Fruit fly (Drosophila melanogaster) whole organism, wandering third instar larva: Measurements from ENCODE around the gene CG31673.

Experiments used
- Abd-B ChIP-seq: fragments of >200 bp; optimal IDR thresholded peaks from 2 replicates; lab custom pipeline; 2017; ENCODE audit warnings: missing biosample characterization, missing genetic modification characterization
- CG32264 ChIP-seq: fragments of 200-800 bp; sonication (Bioruptor generic); optimal IDR thresholded peaks from 2 replicates; lab custom pipeline; 2016; ENCODE audit warnings: missing biosample characterization, missing genetic modification characterization
- CG9705 ChIP-seq: fragments of 200-800 bp; sonication (Bioruptor generic); optimal IDR thresholded peaks from 2 replicates; lab custom pipeline; 2018; ENCODE audit warnings: missing biosample characterization, mild to moderate bottlenecking, missing genetic modification characterization
- CrebA ChIP-seq: fragments of 200-800 bp; sonication (Bioruptor generic); optimal IDR thresholded peaks from 2 replicates; lab custom pipeline; 2016; ENCODE audit warnings: missing biosample characterization, mild to moderate bottlenecking, missing genetic modification characterization, borderline replicate concordance
- Dfd ChIP-seq: fragments of >200 bp; optimal IDR thresholded peaks from 2 replicates; lab custom pipeline; 2017; ENCODE audit warnings: missing biosample characterization, missing genetic modification characterization
- Dif ChIP-seq: fragments of 200-275, 200-300 bp; sonication (Bioruptor generic); optimal IDR thresholded peaks from 2 replicates; lab custom pipeline; 2018; ENCODE audit warnings: missing biosample characterization, missing genetic modification characterization; ENCODE audit not compliant: partially characterized antibody
- GATAd ChIP-seq: sonication (Bioruptor generic); optimal IDR thresholded peaks from 2 replicates; lab custom pipeline; 2016; ENCODE audit warnings: missing biosample characterization, missing genetic modification characterization
- HLH106 ChIP-seq: fragments of 200-800 bp; optimal IDR thresholded peaks from 3 replicates; lab custom pipeline; 2019; ENCODE audit warnings: missing biosample characterization, mild to moderate bottlenecking, missing genetic modification characterization, moderate library complexity
- Hnf4 ChIP-seq: fragments of 200-800 bp; sonication (Bioruptor generic); optimal IDR thresholded peaks from 2 replicates; lab custom pipeline; 2016; ENCODE audit warnings: missing biosample characterization, mild to moderate bottlenecking, missing genetic modification characterization
- Hr78 ChIP-seq: fragments of >200 bp; optimal IDR thresholded peaks from 2 replicates; lab custom pipeline; 2017; ENCODE audit warnings: missing biosample characterization, missing genetic modification characterization
- Hr83 ChIP-seq: fragments of 200-300 bp; sonication (Bioruptor generic); optimal IDR thresholded peaks from 2 replicates; lab custom pipeline; 2016; ENCODE audit warnings: missing biosample characterization, mild to moderate bottlenecking, missing genetic modification characterization, moderate library complexity; ENCODE audit not compliant: poor library complexity, severe bottlenecking
- Jra ChIP-seq: sonication (Bioruptor generic); optimal IDR thresholded peaks from 2 replicates; lab custom pipeline; 2016; ENCODE audit warnings: missing biosample characterization, missing genetic modification characterization
- Mio ChIP-seq: sonication (Bioruptor generic); optimal IDR thresholded peaks from 2 replicates; lab custom pipeline; 2016; ENCODE audit warnings: missing biosample characterization, missing genetic modification characterization
- Myc ChIP-seq: fragments of >200 bp; optimal IDR thresholded peaks from 2 replicates; lab custom pipeline; 2017
- N ChIP-seq: fragments of >200 bp; optimal IDR thresholded peaks from 2 replicates; lab custom pipeline; 2018; ENCODE audit warnings: missing biosample characterization, missing external identifiers, missing genetic modification characterization
- OdsH ChIP-seq: fragments of 200-800 bp; sonication (Bioruptor generic); optimal IDR thresholded peaks from 2 replicates; lab custom pipeline; 2016; ENCODE audit warnings: missing biosample characterization, mild to moderate bottlenecking, missing genetic modification characterization
- Rel ChIP-seq, 2 experiments: fragments of 200-800 bp; sonication (Bioruptor generic) in 1 of 2; optimal IDR thresholded peaks; 2 replicates in 1 of 2; 3 replicates in 1 of 2; lab custom pipeline; 2016 to 2019; ENCODE audit warnings: mild to moderate bottlenecking in 2 of 2, missing biosample characterization in 2 of 2, missing genetic modification characterization in 2 of 2, moderate library complexity in 1 of 2
- Sp1 ChIP-seq: fragments of 200-800 bp; sonication (Bioruptor generic); optimal IDR thresholded peaks from 3 replicates; lab custom pipeline; 2019; ENCODE audit warnings: missing biosample characterization, mild to moderate bottlenecking, missing genetic modification characterization, moderate library complexity
- Vsx2 ChIP-seq: fragments of 200-300, 225-300 bp; sonication (Bioruptor generic); optimal IDR thresholded peaks from 2 replicates; lab custom pipeline; 2018; ENCODE audit warnings: missing biosample characterization, missing genetic modification characterization; ENCODE audit not compliant: partially characterized antibody
- br ChIP-seq: fragments of 200-800 bp; sonication (Bioruptor generic); optimal IDR thresholded peaks from 2 replicates; lab custom pipeline; 2016; ENCODE audit warnings: missing biosample characterization, missing genetic modification characterization
- brk ChIP-seq: fragments of 200-800 bp; sonication (Bioruptor generic); optimal IDR thresholded peaks from 2 replicates; lab custom pipeline; 2016; ENCODE audit warnings: missing biosample characterization, mild to moderate bottlenecking, missing genetic modification characterization
- dl ChIP-seq, 2 experiments: fragments of 175-275, 200-275 bp in 1 of 2; fragments of 200-275 bp in 1 of 2; sonication (Bioruptor generic); optimal IDR thresholded peaks; lab custom pipeline; 2018; ENCODE audit warnings: mild to moderate bottlenecking in 2 of 2, missing biosample characterization in 2 of 2, missing genetic modification characterization in 2 of 2, moderate library complexity in 2 of 2; ENCODE audit not compliant: partially characterized antibody in 2 of 2, insufficient read depth in 1 of 2
- dmrt93B ChIP-seq: fragments of 200-800 bp; sonication (Bioruptor generic); optimal IDR thresholded peaks from 2 replicates; lab custom pipeline; 2018; ENCODE audit warnings: missing biosample characterization, mild to moderate bottlenecking, missing genetic modification characterization
- dsf ChIP-seq: sonication (Bioruptor generic); optimal IDR thresholded peaks from 2 replicates; lab custom pipeline; 2016; ENCODE audit warnings: missing biosample characterization, missing genetic modification characterization, borderline replicate concordance
- ey ChIP-seq: fragments of 200-800 bp; sonication (Bioruptor generic); optimal IDR thresholded peaks from 2 replicates; lab custom pipeline; 2016; ENCODE audit warnings: missing biosample characterization, missing genetic modification characterization
- foxo ChIP-seq, 2 experiments: fragments of 200-800 bp; sonication (Bioruptor generic); optimal IDR thresholded peaks; 2 replicates in 1 of 2; 3 replicates in 1 of 2; lab custom pipeline; 2016 to 2017; ENCODE audit warnings: missing biosample characterization in 2 of 2, missing genetic modification characterization in 2 of 2
- fru ChIP-seq: fragments of 200-800 bp; sonication (Bioruptor generic); optimal IDR thresholded peaks from 3 replicates; lab custom pipeline; 2016; ENCODE audit warnings: missing biosample characterization, mild to moderate bottlenecking, missing genetic modification characterization
- h ChIP-seq: fragments of 200-800 bp; sonication (Bioruptor generic); optimal IDR thresholded peaks from 3 replicates; lab custom pipeline; 2016; ENCODE audit warnings: missing biosample characterization, mild to moderate bottlenecking, missing genetic modification characterization
- jim ChIP-seq: fragments of 175-275, 200-325 bp; sonication (Bioruptor generic); optimal IDR thresholded peaks from 2 replicates; lab custom pipeline; 2016; ENCODE audit warnings: missing biosample characterization, mild to moderate bottlenecking, missing genetic modification characterization
- lola ChIP-seq: fragments of >200 bp; optimal IDR thresholded peaks from 2 replicates; lab custom pipeline; 2017; ENCODE audit warnings: missing biosample characterization, missing genetic modification characterization
- pan ChIP-seq: fragments of >200 bp; optimal IDR thresholded peaks from 2 replicates; lab custom pipeline; 2017
- psq ChIP-seq: fragments of 200-800 bp; sonication (Bioruptor generic); optimal IDR thresholded peaks from 3 replicates; lab custom pipeline; 2017; ENCODE audit warnings: missing biosample characterization, mild to moderate bottlenecking, missing genetic modification characterization, moderate library complexity
- rgr ChIP-seq: fragments of 200-800 bp; sonication (Bioruptor generic); optimal IDR thresholded peaks from 3 replicates; lab custom pipeline; 2016; ENCODE audit warnings: missing biosample characterization, mild to moderate bottlenecking, missing genetic modification characterization
- sage ChIP-seq: fragments of 200-800 bp; sonication (Bioruptor generic); optimal IDR thresholded peaks from 2 replicates; lab custom pipeline; 2016; ENCODE audit warnings: missing biosample characterization, mild to moderate bottlenecking, missing genetic modification characterization
- sv ChIP-seq: fragments of 200-800 bp; sonication (Bioruptor generic); optimal IDR thresholded peaks from 3 replicates; lab custom pipeline; 2016; ENCODE audit warnings: missing biosample characterization, missing genetic modification characterization
- tai ChIP-seq: sonication (Bioruptor generic); optimal IDR thresholded peaks from 2 replicates; lab custom pipeline; 2016; ENCODE audit warnings: missing biosample characterization, missing genetic modification characterization
- usp ChIP-seq: fragments of >200 bp; optimal IDR thresholded peaks from 2 replicates; lab custom pipeline; 2017; ENCODE audit warnings: missing biosample characterization, missing genetic modification characterization
- woc ChIP-seq: sonication (Bioruptor generic); optimal IDR thresholded peaks from 2 replicates; lab custom pipeline; 2016; ENCODE audit warnings: missing biosample characterization, mild to moderate bottlenecking, missing genetic modification characterization

CG31673 gene

dm6 chr2L:20795774-20796173 lies 33.6 kb upstream of the CG31673 start:
- no peak for TF ChIP-seq CG9705 (GFP tag; lab: Kevin White, UChicago)
- no peak for TF ChIP-seq fru (GFP tag; lab: Kevin White, UChicago)
- TF ChIP-seq N, result no peak
- TF ChIP-seq psq (GFP tag; lab: Kevin White, UChicago), result no peak
- TF ChIP-seq Abd-B, result no peak
- TF ChIP-seq, all 38 proteins: peak for 0

dm6 chr2L:20796758-20797514 lies 32.5 kb upstream of the CG31673 start, which contains the start of gene vari:
Gene vari (minus strand): TSS chr2L:20797042.
- TF ChIP-seq Vsx2 (GFP tag; lab: Kevin White, UChicago) (peak; percentile 43), Mio (GFP tag; lab: Kevin White, UChicago) (no peak), brk (GFP tag; lab: Kevin White, UChicago) (no peak), sage (peak; percentile 10), N (no peak), Hr83 (no peak), Sp1 (GFP tag; lab: Kevin White, UChicago) (peak; percentile 11), dl (GFP tag; optimal IDR thresholded peaks at IDR 0.05; lab: Kevin White, UChicago; ENCODE audit: insufficient read depth in 1 of 2, partially characterized antibody in 2 of 2) (peak in 1 of 2 experiments; percentile 41), CrebA (GFP tag; lab: Kevin White, UChicago) (no peak), CG32264 (GFP tag; lab: Kevin White, UChicago) (no peak), OdsH (GFP tag; lab: Kevin White, UChicago) (no peak), pan (lab: Kevin White, UChicago) (no peak), dmrt93B (GFP tag; lab: Kevin White, UChicago) (no peak), dsf (no peak), Dif (peak; percentile 35), CG9705 (GFP tag; lab: Kevin White, UChicago) (no peak), GATAd (GFP tag; lab: Kevin White, UChicago) (no peak), fru (GFP tag; lab: Kevin White, UChicago) (no peak), Abd-B (no peak), Dfd (GFP tag; lab: Kevin White, UChicago) (no peak), h (no peak), Myc (peak; percentile 92), sv (GFP tag; lab: Kevin White, UChicago) (no peak), usp (GFP tag; lab: Kevin White, UChicago) (no peak), HLH106 (tag; lab: Kevin White, UChicago) (no peak)
- TF ChIP-seq, all 38 proteins: peak for 6

dm6 chr2L:20797515-20797847 lies 31.9 kb upstream of the CG31673 start, which contains the start of gene CG9328:
Gene CG9328 (plus strand): TSS chr2L:20797715.
- TF ChIP-seq brk (GFP tag; lab: Kevin White, UChicago) (peak; percentile 27), dl (GFP tag; optimal IDR thresholded peaks at IDR 0.05; lab: Kevin White, UChicago; ENCODE audit: insufficient read depth in 1 of 2, partially characterized antibody in 2 of 2) (no peak), pan (lab: Kevin White, UChicago) (no peak), Jra (GFP tag; lab: Kevin White, UChicago) (peak; percentile 49), woc (peak; percentile 68), Hr78 (GFP tag; lab: Kevin White, UChicago) (no peak), dsf (no peak), usp (GFP tag; lab: Kevin White, UChicago) (no peak), jim (no peak), lola (no peak), N (no peak), CG32264 (GFP tag; lab: Kevin White, UChicago) (no peak), Dfd (GFP tag; lab: Kevin White, UChicago) (no peak), foxo (GFP tag; optimal IDR thresholded peaks at IDR 0.05; lab: Kevin White, UChicago) (peak; percentile 10 to 40), Hr83 (peak; percentile 40), CrebA (GFP tag; lab: Kevin White, UChicago) (no peak), psq (GFP tag; lab: Kevin White, UChicago) (peak; percentile 70), OdsH (GFP tag; lab: Kevin White, UChicago) (no peak), Abd-B (no peak), ey (GFP tag; lab: Kevin White, UChicago) (peak; percentile 36), Sp1 (GFP tag; lab: Kevin White, UChicago) (peak; percentile 28), sage (peak; percentile 5), h (peak; percentile 62), Vsx2 (GFP tag; lab: Kevin White, UChicago) (no peak), GATAd (GFP tag; lab: Kevin White, UChicago) (no peak), tai (GFP tag; lab: Kevin White, UChicago) (peak; percentile 25), CG9705 (GFP tag; lab: Kevin White, UChicago) (no peak), dmrt93B (GFP tag; lab: Kevin White, UChicago) (no peak), HLH106 (tag; lab: Kevin White, UChicago) (no peak), Dif (peak; percentile 81), fru (GFP tag; lab: Kevin White, UChicago) (peak; percentile 48), Rel (GFP tag; optimal IDR thresholded peaks at IDR 0.05; lab: Kevin White, UChicago) (no peak), Rel (tag; optimal IDR thresholded peaks at IDR 0.05; lab: Kevin White, UChicago) (peak; percentile 69), sv (GFP tag; lab: Kevin White, UChicago) (no peak), rgr (GFP tag; lab: Kevin White, UChicago) (peak; percentile 53), Mio (GFP tag; lab: Kevin White, UChicago) (no peak), Hnf4 (peak; percentile 62), br (peak; percentile 36), Myc (no peak)
- TF ChIP-seq, all 38 proteins: peak for 17
